Worm (Caenorhabditis elegans) whole organism, L4 larva: ENCODE data around the gene ZK1058.9.

Source experiments
- F10B5.3 ChIP-seq: sonication (generic microtip); optimal IDR thresholded peaks from 2 replicates; lab custom pipeline; 2016; ENCODE audit warnings: mild to moderate bottlenecking, missing genetic modification characterization, missing compliant biosample characterization
- F37D6.2 ChIP-seq: sonication (generic microtip); optimal IDR thresholded peaks from 2 replicates; lab custom pipeline; 2016; ENCODE audit warnings: mild to moderate bottlenecking, missing genetic modification characterization, missing compliant biosample characterization
- F49E8.2 ChIP-seq: sonication (generic microtip); optimal IDR thresholded peaks from 2 replicates; lab custom pipeline; 2016; ENCODE audit warnings: missing compliant biosample characterization, mild to moderate bottlenecking, missing genetic modification characterization, borderline replicate concordance
- T26A8.4 ChIP-seq: fragments of 200-800 bp; sonication (Bioruptor generic); IDR thresholded peaks from 2 replicates; pipeline ENCODE4 v1.3.6; 2022; ENCODE audit warnings: missing genetic modification characterization, missing compliant biosample characterization
- Y105C5A.15 ChIP-seq: fragments of 200-800 bp; sonication (Bioruptor generic); IDR thresholded peaks from 2 replicates; pipeline ENCODE4 v1.3.6; 2022; ENCODE audit warnings: missing genetic modification characterization, missing compliant biosample characterization
- Y48G9A.11 ChIP-seq: fragments of 200-800 bp; sonication (Bioruptor generic); IDR thresholded peaks from 2 replicates; pipeline ENCODE4 v1.3.6; 2022; ENCODE audit warnings: missing genetic modification reagents, missing genetic modification characterization, missing compliant biosample characterization
- aha-1 ChIP-seq: fragments of 150-350 bp; peaks from one replicate; lab custom pipeline; 2014; ENCODE audit warnings: missing biosample characterization, missing genetic modification characterization
- ceh-28 ChIP-seq: fragments of 150-350 bp; optimal IDR thresholded peaks from 2 replicates; lab custom pipeline; 2014; ENCODE audit warnings: missing biosample characterization, missing genetic modification reagents, missing genetic modification characterization
- ceh-32 ChIP-seq: sonication (generic microtip); optimal IDR thresholded peaks from 2 replicates; lab custom pipeline; 2016; ENCODE audit warnings: mild to moderate bottlenecking, missing genetic modification characterization, missing compliant biosample characterization; ENCODE audit not compliant: poor library complexity
- daf-16 ChIP-seq, 3 experiments: sonication (generic microtip); optimal IDR thresholded peaks; 2 replicates each; lab custom pipeline; 2016 to 2017; ENCODE audit warnings: missing genetic modification characterization in 3 of 3, missing genetic modification reagents in 3 of 3, mild to moderate bottlenecking in 2 of 3, missing compliant biosample characterization in 2 of 3, missing biosample characterization in 1 of 3, moderate library complexity in 1 of 3
- dpl-1 ChIP-seq: fragments of 150-350 bp; optimal IDR thresholded peaks from 2 replicates; lab custom pipeline; 2014; ENCODE audit warnings: missing biosample characterization, missing genetic modification reagents, missing genetic modification characterization
- duxl-1 ChIP-seq: sonication (generic microtip); optimal IDR thresholded peaks from 2 replicates; lab custom pipeline; 2016; ENCODE audit warnings: mild to moderate bottlenecking, missing genetic modification characterization, moderate library complexity, missing compliant biosample characterization; ENCODE audit not compliant: poor library complexity
- dve-1 ChIP-seq: sonication (generic microtip); optimal IDR thresholded peaks from 2 replicates; lab custom pipeline; 2017; ENCODE audit warnings: antibody characterized with exemption, mild to moderate bottlenecking, missing genetic modification characterization, missing compliant biosample characterization; ENCODE audit not compliant: insufficient read depth
- fkh-10 ChIP-seq: fragments of 150-350 bp; optimal IDR thresholded peaks from 2 replicates; lab custom pipeline; 2014; ENCODE audit warnings: missing biosample characterization, missing genetic modification reagents, missing genetic modification characterization
- jun-1 ChIP-seq: fragments of 150-350 bp; optimal IDR thresholded peaks from 2 replicates; lab custom pipeline; 2014; ENCODE audit warnings: missing biosample characterization, missing genetic modification reagents, missing genetic modification characterization
- lin-29 ChIP-seq: fragments of 200-800 bp; sonication (Bioruptor generic); IDR thresholded peaks from 2 replicates; pipeline ENCODE4 v1.3.6; 2022; ENCODE audit warnings: missing genetic modification reagents, missing genetic modification characterization, missing compliant biosample characterization
- lsy-2 ChIP-seq, 2 experiments: fragments of 150-350 bp in 1 of 2; sonication (generic microtip) in 1 of 2; optimal IDR thresholded peaks; 2 replicates each; lab custom pipeline; 2014 to 2017; ENCODE audit warnings: missing biosample characterization in 2 of 2, missing genetic modification characterization in 2 of 2
- madf-5 ChIP-seq, 2 experiments: fragments of 200-800 bp; sonication (Bioruptor generic); IDR thresholded peaks; 2 replicates each; pipeline ENCODE4 v1.3.6; 2022; ENCODE audit warnings: missing compliant biosample characterization in 2 of 2, missing genetic modification characterization in 2 of 2
- mep-1 ChIP-seq: fragments of 150-350 bp; sonication (generic microtip); optimal IDR thresholded peaks from 3 replicates; lab custom pipeline; 2014; ENCODE audit warnings: missing biosample characterization, missing genetic modification characterization
- mxl-2 ChIP-seq: fragments of 200-800 bp; sonication (Bioruptor generic); conservative IDR thresholded peaks from 2 replicates; pipeline ENCODE4 v1.3.6; 2022; ENCODE audit warnings: missing genetic modification reagents, missing genetic modification characterization, missing compliant biosample characterization
- nhr-25 ChIP-seq: sonication (generic microtip); optimal IDR thresholded peaks from 2 replicates; lab custom pipeline; 2017; ENCODE audit warnings: missing genetic modification characterization, mild to moderate bottlenecking, missing compliant biosample characterization, antibody characterized with exemption, moderate library complexity, borderline replicate concordance; ENCODE audit not compliant: insufficient read depth
- nhr-76 ChIP-seq: fragments of 150-350 bp; optimal IDR thresholded peaks from 2 replicates; lab custom pipeline; 2014; ENCODE audit warnings: missing biosample characterization, missing genetic modification characterization
- pha-4 ChIP-seq, 2 experiments: fragments of 150-350 bp in 1 of 2; fragments of 200-800 bp in 1 of 2; sonication (Bioruptor generic) in 1 of 2; IDR thresholded peaks in 1 of 2; optimal IDR thresholded peaks in 1 of 2; 2 replicates each; pipeline versions ENCODE4 v1.3.6 to Lab custom; 2014 to 2022; ENCODE audit warnings: missing genetic modification characterization in 2 of 2, missing genetic modification reagents in 2 of 2, missing biosample characterization in 1 of 2, missing compliant biosample characterization in 1 of 2
- rbr-2 ChIP-seq: sonication (generic microtip); optimal IDR thresholded peaks from 2 replicates; lab custom pipeline; 2016; ENCODE audit warnings: missing genotype, missing genetic modification characterization, missing compliant biosample characterization
- spr-1 ChIP-seq: sonication (generic microtip); optimal IDR thresholded peaks from 2 replicates; lab custom pipeline; 2016; ENCODE audit warnings: mild to moderate bottlenecking, missing genetic modification characterization, missing compliant biosample characterization
- spr-3 ChIP-seq: fragments of 200-800 bp; sonication (Bioruptor generic); optimal IDR thresholded peaks from 2 replicates; lab custom pipeline; 2018; ENCODE audit warnings: mild to moderate bottlenecking, missing genetic modification characterization, missing compliant biosample characterization
- tag-97 ChIP-seq: fragments of 200-800 bp; sonication (Bioruptor generic); IDR thresholded peaks from 2 replicates; pipeline ENCODE4 v1.3.6; 2022; ENCODE audit warnings: missing genetic modification characterization, missing compliant biosample characterization
- tra-1 ChIP-seq: fragments of 200-800 bp; sonication (Bioruptor generic); IDR thresholded peaks from 2 replicates; pipeline ENCODE4 v1.3.6; 2022; ENCODE audit warnings: missing genetic modification reagents, missing genetic modification characterization, missing compliant biosample characterization
- unc-62 ChIP-seq, 3 experiments: fragments of 150-350 bp in 1 of 3; sonication (generic microtip); optimal IDR thresholded peaks in 2 of 3; peaks in 1 of 3; 1 replicate in 1 of 3; 2 replicates in 2 of 3; lab custom pipeline; 2014 to 2017; ENCODE audit warnings: missing biosample characterization in 3 of 3, missing genetic modification characterization in 3 of 3, missing genetic modification reagents in 3 of 3, missing genotype in 1 of 3
- zfp-3 ChIP-seq: fragments of 200-800 bp; sonication (Bioruptor generic); conservative IDR thresholded peaks from 2 replicates; pipeline ENCODE4 v1.3.6; 2022; ENCODE audit warnings: missing genetic modification reagents, missing genetic modification characterization, missing compliant biosample characterization

Gene ZK1058.9

ce11 chrIII:3902588-3903325 lies 23.3 kb downstream of the ZK1058.9 start (continued):
- TF ChIP-seq dpl-1 (GFP tag; lab: Kevin White, UChicago) (no peak), T26A8.4 (GFP tag; lab: Robert Waterston, UW) (0 out of 2 replicates have a peak, but pooled peaks have one; percentile 53), lsy-2 (tag; optimal IDR thresholded peaks at IDR 0.05; lab: Kevin White, UChicago) (peak in 1 of 2 experiments; percentile 3), dve-1 (tag; lab: Kevin White, UChicago) (no peak), madf-5 (GFP tag; IDR thresholded peaks at IDR 0.05; lab: Robert Waterston, UW) (no peak), duxl-1 (tag; lab: Kevin White, UChicago) (no peak), ceh-32 (tag; lab: Kevin White, UChicago) (no peak), F37D6.2 (tag; lab: Kevin White, UChicago) (no peak), pha-4 (GFP tag; IDR thresholded peaks at IDR 0.05; lab: Robert Waterston, UW) (no peak), pha-4 (tag; optimal IDR thresholded peaks at IDR 0.05; lab: Kevin White, UChicago) (no peak), zfp-3 (GFP tag; lab: Robert Waterston, UW) (peak; percentile 69; the same call in 1 of the 2 replicates)

- TF ChIP-seq tag-97 (GFP tag; lab: Robert Waterston, UW) (no peak), Y48G9A.11 (GFP tag; lab: Robert Waterston, UW) (no peak), ceh-28 (no peak), mxl-2 (GFP tag; lab: Robert Waterston, UW) (no peak), daf-16 (GFP tag; optimal IDR thresholded peaks at IDR 0.05; lab: Kevin White, UChicago) (no peak), daf-16 (tag; optimal IDR thresholded peaks at IDR 0.05; lab: Kevin White, UChicago) (no peak), fkh-10 (GFP tag; lab: Kevin White, UChicago) (no peak), Y105C5A.15 (GFP tag; lab: Robert Waterston, UW) (no peak), dpl-1 (GFP tag; lab: Kevin White, UChicago) (no peak), unc-62 (GFP tag; optimal IDR thresholded peaks at IDR 0.05 in 1 of 2; lab: Kevin White, UChicago) (no peak), unc-62 (tag; optimal IDR thresholded peaks at IDR 0.05; lab: Kevin White, UChicago) (no peak)
These were observed 24.5 kb downstream of the ZK1058.9 start, which contains the start of gene tir-1 for ce11 chrIII:3901542-3901941. TSS of gene tir-1 (minus strand) at chrIII:3901642.

DNA sequence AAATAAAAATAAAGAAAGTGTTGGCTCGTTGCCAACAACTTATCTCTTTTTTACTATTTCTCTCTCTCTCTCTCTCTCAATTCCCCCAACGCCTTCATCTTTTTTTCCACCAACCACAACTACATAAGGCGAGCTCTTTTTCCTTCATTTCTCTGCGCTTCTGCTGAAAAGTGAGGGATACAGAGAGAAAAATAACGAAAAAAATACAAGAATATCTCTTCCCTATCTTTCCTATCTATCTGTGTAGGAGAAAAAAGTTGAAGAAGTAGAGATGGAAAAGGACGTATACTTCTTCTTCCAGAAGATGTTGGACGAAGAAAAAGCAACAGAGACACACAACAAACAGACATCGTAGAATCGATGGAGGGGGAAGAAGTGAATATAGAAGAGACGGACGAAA lies 27.2 kb downstream of the ZK1058.9 start:
- no peak for TF ChIP-seq F10B5.3 (tag; lab: Kevin White, UChicago)
- TF ChIP-seq fkh-10 (GFP tag; lab: Kevin White, UChicago), result peak; percentile 38
- peak; percentile 17 for TF ChIP-seq mep-1 (tag; lab: Kevin White, UChicago)
- no peak for TF ChIP-seq F49E8.2 (tag; lab: Kevin White, UChicago)
- TF ChIP-seq unc-62 (GFP tag; optimal IDR thresholded peaks at IDR 0.05 in 1 of 2; lab: Kevin White, UChicago), result peak in 1 of 2 experiments; percentile 44
- TF ChIP-seq unc-62 (tag; optimal IDR thresholded peaks at IDR 0.05; lab: Kevin White, UChicago), result no peak
- TF ChIP-seq aha-1 (tag; lab: Kevin White, UChicago), result peak; percentile 89
- peak; percentile 16 for TF ChIP-seq rbr-2 (tag; lab: Kevin White, UChicago)
- TF ChIP-seq mxl-2 (GFP tag; lab: Robert Waterston, UW), result no peak
- peak; percentile 31 to 65 for TF ChIP-seq lsy-2 (tag; optimal IDR thresholded peaks at IDR 0.05; lab: Kevin White, UChicago)
- no peak for TF ChIP-seq Y48G9A.11 (GFP tag; lab: Robert Waterston, UW)
- no peak for TF ChIP-seq madf-5 (GFP tag; IDR thresholded peaks at IDR 0.05; lab: Robert Waterston, UW)
- TF ChIP-seq nhr-76 (tag; lab: Kevin White, UChicago), result no peak
- TF ChIP-seq duxl-1 (tag; lab: Kevin White, UChicago), result no peak
- TF ChIP-seq tra-1 (GFP tag; lab: Robert Waterston, UW), result no peak

ce11 chrIII:3898354-3898753 lies 27.7 kb downstream of the ZK1058.9 start:
- TF ChIP-seq nhr-25 (tag; lab: Kevin White, UChicago), result no peak
- no peak for TF ChIP-seq spr-3 (GFP tag; lab: Kevin White, UChicago)
- no peak for TF ChIP-seq lin-29 (GFP tag; lab: Robert Waterston, UW)
- TF ChIP-seq aha-1 (tag; lab: Kevin White, UChicago), result peak; percentile 23
- TF ChIP-seq spr-1 (tag; lab: Kevin White, UChicago), result no peak
- no peak for TF ChIP-seq jun-1 (tag; lab: Kevin White, UChicago)
